Fruit fly (Drosophila melanogaster): ENCODE data around the gene SNF4Agamma.

- no peak for TF ChIP-seq GATAd (GFP tag; optimal IDR thresholded peaks at IDR 0.05)
- TF ChIP-seq psq (GFP tag; optimal IDR thresholded peaks at IDR 0.05) = no peak
- no peak for TF ChIP-seq Hr78 (GFP tag; optimal IDR thresholded peaks at IDR 0.05)
- no peak for TF ChIP-seq OdsH (GFP tag; optimal IDR thresholded peaks at IDR 0.05)
- no peak for TF ChIP-seq pan (optimal IDR thresholded peaks at IDR 0.05)
- no peak for TF ChIP-seq Hnf4 (GFP tag; optimal IDR thresholded peaks at IDR 0.05)
- peak; percentile 4 for TF ChIP-seq sv (GFP tag; optimal IDR thresholded peaks at IDR 0.05)
These were observed 106.0 kb downstream of the SNF4Agamma start, which contains the start of gene ETHR for dm6 chr3R:21246492-21247061.
